Worm (Caenorhabditis elegans) whole organism, late embryonic: ENCODE results near the gene K06A9.3.
A peak's percentile ranks its signal among the peaks of the same experiment; 100 is the strongest.

Experiments
- C08G9.2 ChIP-seq: sonication (generic microtip); optimal IDR thresholded peaks from 2 replicates; lab custom pipeline; 2016; ENCODE audit warnings: mild to moderate bottlenecking, missing genetic modification characterization, moderate library complexity, missing compliant biosample characterization
- F13H6.1 ChIP-seq: sonication (generic microtip); optimal IDR thresholded peaks from 2 replicates; lab custom pipeline; 2016; ENCODE audit warnings: missing genetic modification characterization, missing compliant biosample characterization
- K02D7.2 ChIP-seq: sonication (generic microtip); optimal IDR thresholded peaks from 2 replicates; lab custom pipeline; 2017; ENCODE audit warnings: mild to moderate bottlenecking, missing genetic modification characterization, missing compliant biosample characterization
- K09A11.1 ChIP-seq: sonication (generic microtip); optimal IDR thresholded peaks from 2 replicates; lab custom pipeline; 2017; ENCODE audit warnings: antibody characterized with exemption, mild to moderate bottlenecking, missing genetic modification characterization, missing compliant biosample characterization; ENCODE audit not compliant: insufficient read depth
- T23F11.4 ChIP-seq: fragments of 200-800 bp; sonication (Bioruptor generic); optimal IDR thresholded peaks from 2 replicates; lab custom pipeline; 2018; ENCODE audit warnings: mild to moderate bottlenecking, missing genetic modification characterization, missing compliant biosample characterization
- Y22D7AL.16 ChIP-seq: sonication (generic microtip); optimal IDR thresholded peaks from 2 replicates; lab custom pipeline; 2016; ENCODE audit warnings: missing genetic modification characterization, missing compliant biosample characterization
- ceh-18 ChIP-seq: sonication (generic microtip); optimal IDR thresholded peaks from 2 replicates; lab custom pipeline; 2016; ENCODE audit warnings: missing genetic modification characterization, missing compliant biosample characterization
- ceh-22 ChIP-seq: sonication (generic microtip); optimal IDR thresholded peaks from 2 replicates; lab custom pipeline; 2017; ENCODE audit warnings: missing biosample characterization, missing genetic modification characterization
- ceh-24 ChIP-seq: sonication (generic microtip); optimal IDR thresholded peaks from 2 replicates; lab custom pipeline; 2016; ENCODE audit warnings: mild to moderate bottlenecking, missing genetic modification characterization, missing compliant biosample characterization
- ceh-30 ChIP-seq: fragments of 150-350 bp; optimal IDR thresholded peaks from 2 replicates; lab custom pipeline; 2014; ENCODE audit warnings: missing biosample characterization, missing genetic modification characterization
- ceh-31 ChIP-seq: sonication (generic microtip); optimal IDR thresholded peaks from 2 replicates; lab custom pipeline; 2016; ENCODE audit warnings: missing genetic modification characterization, missing compliant biosample characterization
- ceh-48 ChIP-seq: sonication (generic microtip); optimal IDR thresholded peaks from 2 replicates; lab custom pipeline; 2016; ENCODE audit warnings: missing genetic modification characterization, inconsistent platforms, missing compliant biosample characterization
- ceh-9 ChIP-seq: sonication (generic microtip); optimal IDR thresholded peaks from 2 replicates; lab custom pipeline; 2016; ENCODE audit warnings: mild to moderate bottlenecking, missing genetic modification characterization, inconsistent platforms, missing compliant biosample characterization
- che-1 ChIP-seq: sonication (generic microtip); optimal IDR thresholded peaks from 2 replicates; lab custom pipeline; 2016; ENCODE audit warnings: mild to moderate bottlenecking, missing genetic modification characterization, missing compliant biosample characterization
- dmd-4 ChIP-seq: sonication (generic microtip); optimal IDR thresholded peaks from 2 replicates; lab custom pipeline; 2016; ENCODE audit warnings: borderline replicate concordance, missing genetic modification characterization, missing compliant biosample characterization
- dve-1 ChIP-seq: sonication (generic microtip); optimal IDR thresholded peaks from 2 replicates; lab custom pipeline; 2017; ENCODE audit warnings: antibody characterized with exemption, mild to moderate bottlenecking, missing genetic modification characterization, missing compliant biosample characterization
- elt-2 ChIP-seq: sonication (generic microtip); optimal IDR thresholded peaks from 2 replicates; lab custom pipeline; 2016; ENCODE audit warnings: missing genetic modification reagents, missing genetic modification characterization, missing compliant biosample characterization
- fkh-10 ChIP-seq: fragments of 150-350 bp; optimal IDR thresholded peaks from 2 replicates; lab custom pipeline; 2014; ENCODE audit warnings: missing biosample characterization, missing genetic modification reagents, missing genetic modification characterization
- fkh-6 ChIP-seq: sonication (generic microtip); optimal IDR thresholded peaks from 2 replicates; lab custom pipeline; 2016; ENCODE audit warnings: missing genetic modification characterization, missing compliant biosample characterization
- hlh-30 ChIP-seq: sonication (generic microtip); optimal IDR thresholded peaks from 2 replicates; lab custom pipeline; 2017; ENCODE audit warnings: antibody characterized with exemption, missing genetic modification characterization, missing compliant biosample characterization; ENCODE audit not compliant: insufficient read depth
- hlh-6 ChIP-seq: sonication (generic microtip); optimal IDR thresholded peaks from 2 replicates; lab custom pipeline; 2016; ENCODE audit warnings: missing genotype, missing genetic modification characterization, missing compliant biosample characterization
- hlh-8 ChIP-seq: sonication (generic microtip); optimal IDR thresholded peaks from 2 replicates; lab custom pipeline; 2016; ENCODE audit warnings: missing genotype, missing genetic modification characterization, missing compliant biosample characterization
- mec-3 ChIP-seq: sonication (generic microtip); optimal IDR thresholded peaks from 2 replicates; lab custom pipeline; 2016; ENCODE audit warnings: borderline replicate concordance, missing genetic modification characterization, missing compliant biosample characterization
- nfya-1 ChIP-seq: sonication (generic microtip); optimal IDR thresholded peaks from 2 replicates; lab custom pipeline; 2017; ENCODE audit warnings: missing genetic modification characterization, mild to moderate bottlenecking, missing compliant biosample characterization, antibody characterized with exemption, moderate library complexity
- odd-2 ChIP-seq: sonication (generic microtip); optimal IDR thresholded peaks from 2 replicates; lab custom pipeline; 2017; ENCODE audit warnings: antibody characterized with exemption, mild to moderate bottlenecking, missing genetic modification characterization, missing compliant biosample characterization
- pha-2 ChIP-seq: sonication (generic microtip); optimal IDR thresholded peaks from 2 replicates; lab custom pipeline; 2017; ENCODE audit warnings: mild to moderate bottlenecking, missing genetic modification characterization, missing compliant biosample characterization
- pha-4 ChIP-seq: fragments of 150-350 bp; optimal IDR thresholded peaks from 2 replicates; lab custom pipeline; 2018; ENCODE audit warnings: missing biosample characterization, missing genetic modification reagents, missing genetic modification characterization
- pqm-1 ChIP-seq: sonication (generic microtip); optimal IDR thresholded peaks from 2 replicates; lab custom pipeline; 2016; ENCODE audit warnings: missing genetic modification characterization, missing compliant biosample characterization
- ref-2 ChIP-seq: sonication (generic microtip); optimal IDR thresholded peaks from 2 replicates; lab custom pipeline; 2016; ENCODE audit warnings: missing genetic modification characterization, missing compliant biosample characterization
- rnt-1 ChIP-seq: sonication (generic microtip); optimal IDR thresholded peaks from 2 replicates; lab custom pipeline; 2016; ENCODE audit warnings: missing genetic modification characterization, missing compliant biosample characterization
- sdc-2 ChIP-seq: sonication (generic microtip); optimal IDR thresholded peaks from 2 replicates; lab custom pipeline; 2016; ENCODE audit warnings: missing genotype, missing genetic modification characterization, missing compliant biosample characterization
- sox-4 ChIP-seq: sonication (generic microtip); optimal IDR thresholded peaks from 2 replicates; lab custom pipeline; 2017; ENCODE audit warnings: mild to moderate bottlenecking, missing genetic modification characterization, inconsistent platforms, missing compliant biosample characterization
- tbx-2 ChIP-seq: sonication (generic microtip); optimal IDR thresholded peaks from 2 replicates; lab custom pipeline; 2016; ENCODE audit warnings: missing genetic modification characterization, missing compliant biosample characterization
- unc-42 ChIP-seq: sonication (generic microtip); optimal IDR thresholded peaks from 2 replicates; lab custom pipeline; 2016; ENCODE audit warnings: missing genotype, missing genetic modification characterization, missing compliant biosample characterization
- unc-55 ChIP-seq: sonication (generic microtip); optimal IDR thresholded peaks from 2 replicates; lab custom pipeline; 2017; ENCODE audit warnings: missing biosample characterization, missing genetic modification reagents, missing genetic modification characterization
- unc-86 ChIP-seq: sonication (generic microtip); optimal IDR thresholded peaks from 2 replicates; lab custom pipeline; 2016; ENCODE audit warnings: missing genetic modification characterization, missing compliant biosample characterization

Gene K06A9.3

ce11 chrX:1524559-1524958 is 10.6 kb downstream of the K06A9.3 start:
- TF ChIP-seq che-1 (tag; lab: Kevin White, UChicago) (peak; percentile 19), tbx-2 (tag; lab: Kevin White, UChicago) (peak; percentile 40), odd-2 (tag; lab: Kevin White, UChicago) (no peak), nfya-1 (peak; percentile 61), C08G9.2 (tag; lab: Kevin White, UChicago) (no peak), ceh-30 (tag; lab: Kevin White, UChicago) (peak; percentile 27), Y22D7AL.16 (tag; lab: Kevin White, UChicago) (peak; percentile 4), unc-55 (GFP tag; lab: Kevin White, UChicago) (peak; percentile 71), fkh-6 (tag; lab: Kevin White, UChicago) (no peak), ref-2 (tag; lab: Kevin White, UChicago) (peak; percentile 36), sdc-2 (tag; lab: Kevin White, UChicago) (peak; percentile 61), unc-42 (tag; lab: Kevin White, UChicago) (peak; percentile 31), ceh-31 (tag; lab: Kevin White, UChicago) (peak; percentile 73), sox-4 (tag; lab: Kevin White, UChicago) (no peak), hlh-8 (tag; lab: Kevin White, UChicago) (peak; percentile 68), ceh-24 (no peak), ceh-18 (peak; percentile 27), hlh-30 (peak; percentile 23), rnt-1 (tag; lab: Kevin White, UChicago) (peak; percentile 50)
- TF ChIP-seq, all 69 proteins: peak for 14

ce11 chrX:1523272-1523671 is 11.9 kb downstream of the K06A9.3 start:
- TF ChIP-seq T23F11.4, result no peak
- no peak for TF ChIP-seq pqm-1 (tag; lab: Kevin White, UChicago)
- no peak for TF ChIP-seq F13H6.1 (tag; lab: Kevin White, UChicago)
- no peak for TF ChIP-seq unc-55 (GFP tag; lab: Kevin White, UChicago)
- TF ChIP-seq unc-86 (tag; lab: Kevin White, UChicago), result no peak
- TF ChIP-seq ceh-9 (tag; lab: Kevin White, UChicago), result no peak

DNA sequence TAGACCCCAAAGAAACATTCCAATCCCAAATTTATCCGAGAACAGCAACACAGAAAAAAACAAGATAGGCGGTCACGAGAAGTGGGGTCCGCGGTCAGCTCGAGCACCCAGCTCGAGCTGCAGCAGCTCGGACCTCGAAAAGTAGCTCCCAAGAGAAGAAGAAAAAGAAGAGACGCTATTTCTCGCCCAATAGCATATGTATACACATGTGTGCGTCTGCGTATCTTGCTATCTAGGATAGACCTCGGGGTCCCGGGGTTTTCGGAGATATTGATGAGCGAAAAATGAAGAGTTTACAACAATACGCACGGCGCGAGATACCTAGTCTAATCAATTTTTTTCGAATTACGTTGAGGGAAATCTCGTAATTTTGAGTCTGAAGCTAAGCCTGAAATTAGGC is 13.1 kb downstream of the K06A9.3 start:
- TF ChIP-seq ceh-22 (tag; lab: Kevin White, UChicago) (no peak), rnt-1 (tag; lab: Kevin White, UChicago) (peak; percentile 32), ceh-18 (peak; percentile 52), fkh-10 (peak; percentile 21), nfya-1 (peak; percentile 30), K09A11.1 (no peak), hlh-30 (peak; percentile 28), ceh-31 (tag; lab: Kevin White, UChicago) (peak; percentile 29)
- TF ChIP-seq, all 69 proteins: peak for 6

ce11 chrX:1521387-1521786 is 13.8 kb downstream of the K06A9.3 start, which contains the start of gene toca-1:
Gene toca-1 (minus strand): TSS chrX:1521487.
- TF ChIP-seq mec-3 (tag; lab: Kevin White, UChicago), result no peak
- TF ChIP-seq pha-4 (tag; lab: Kevin White, UChicago), result no peak
- no peak for TF ChIP-seq K02D7.2

DNA sequence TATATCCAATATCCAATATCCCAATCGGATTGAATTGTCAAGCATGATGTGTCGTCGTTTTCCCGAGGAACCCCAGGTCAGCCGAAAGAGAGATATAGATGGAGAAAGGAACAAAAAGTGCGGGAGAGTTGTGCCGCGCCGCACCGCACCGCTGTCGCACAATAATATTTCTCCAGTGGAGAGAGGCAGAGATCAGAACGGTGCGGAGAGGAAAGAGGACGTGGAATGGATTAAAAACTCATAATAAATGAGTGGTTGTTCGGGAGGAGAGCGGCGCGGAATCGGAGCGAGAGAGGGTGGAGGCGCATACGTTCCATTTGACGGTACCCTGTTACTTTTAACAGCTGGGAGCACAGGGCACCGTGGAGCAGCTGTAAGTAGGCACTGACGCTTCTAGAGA is 17.6 kb downstream of the K06A9.3 start:
- TF ChIP-seq ceh-18 (peak; percentile 2), elt-2 (tag; lab: Kevin White, UChicago) (no peak), ceh-48 (tag; lab: Kevin White, UChicago) (no peak), dmd-4 (no peak), F13H6.1 (tag; lab: Kevin White, UChicago) (no peak), sdc-2 (tag; lab: Kevin White, UChicago) (peak; percentile 45), dve-1 (tag; lab: Kevin White, UChicago) (no peak), hlh-6 (tag; lab: Kevin White, UChicago) (peak; percentile 48), pha-2 (tag; lab: Kevin White, UChicago) (peak; percentile 37)
